Worm (Caenorhabditis elegans) whole organism, L2 larva: ENCODE data around the gene col-113.

ENCODE experiments used
- F13H6.1 ChIP-seq: sonication (generic microtip); optimal IDR thresholded peaks from 2 replicates; lab custom pipeline; 2016; ENCODE audit warnings: missing genetic modification characterization, missing compliant biosample characterization
- dmd-4 ChIP-seq: sonication (generic microtip); optimal IDR thresholded peaks from 2 replicates; lab custom pipeline; 2017; ENCODE audit warnings: missing biosample characterization, missing genetic modification characterization
- nhr-12 ChIP-seq: fragments of 150-350 bp; optimal IDR thresholded peaks from 2 replicates; lab custom pipeline; 2014; ENCODE audit warnings: missing biosample characterization, missing genetic modification characterization
- snpc-4 ChIP-seq: fragments of 150-350 bp; optimal IDR thresholded peaks from 2 replicates; lab custom pipeline; 2014; ENCODE audit warnings: missing biosample characterization, missing genetic modification characterization

ce11 chrIV:7149020-7149601 lies 3.2 kb downstream of the col-113 start, which contains the start of gene C34D4.4:
- TF ChIP-seq F13H6.1 (tag; lab: Kevin White, UChicago) (no peak), snpc-4 (tag; lab: Kevin White, UChicago) (no peak), nhr-12 (tag; lab: Kevin White, UChicago) (no peak), dmd-4 (no peak)
